Fruit fly (Drosophila melanogaster) whole organism, wandering third instar larva: ENCODE measurements around the gene betaNACtes3.
"Not testable (repeated sequence)": the region's sequence is repeated elsewhere in the genome, so short reads cannot be mapped to it uniquely, and the experiment has no call there.

ENCODE experiments used
- CG32264 ChIP-seq: fragments of 200-800 bp; sonication (Bioruptor generic); optimal IDR thresholded peaks from 2 replicates; lab custom pipeline; 2016; ENCODE audit warnings: missing biosample characterization, missing genetic modification characterization
- CrebA ChIP-seq: fragments of 200-800 bp; sonication (Bioruptor generic); optimal IDR thresholded peaks from 2 replicates; lab custom pipeline; 2016; ENCODE audit warnings: missing biosample characterization, mild to moderate bottlenecking, missing genetic modification characterization, borderline replicate concordance
- GATAd ChIP-seq: sonication (Bioruptor generic); optimal IDR thresholded peaks from 2 replicates; lab custom pipeline; 2016; ENCODE audit warnings: missing biosample characterization, missing genetic modification characterization
- HLH106 ChIP-seq: fragments of 200-800 bp; optimal IDR thresholded peaks from 3 replicates; lab custom pipeline; 2019; ENCODE audit warnings: missing biosample characterization, mild to moderate bottlenecking, missing genetic modification characterization, moderate library complexity
- Hnf4 ChIP-seq: fragments of 200-800 bp; sonication (Bioruptor generic); optimal IDR thresholded peaks from 2 replicates; lab custom pipeline; 2016; ENCODE audit warnings: missing biosample characterization, mild to moderate bottlenecking, missing genetic modification characterization
- Jra ChIP-seq: sonication (Bioruptor generic); optimal IDR thresholded peaks from 2 replicates; lab custom pipeline; 2016; ENCODE audit warnings: missing biosample characterization, missing genetic modification characterization
- Myc ChIP-seq: fragments of >200 bp; optimal IDR thresholded peaks from 2 replicates; lab custom pipeline; 2017
- N ChIP-seq: fragments of >200 bp; optimal IDR thresholded peaks from 2 replicates; lab custom pipeline; 2018; ENCODE audit warnings: missing biosample characterization, missing external identifiers, missing genetic modification characterization
- OdsH ChIP-seq: fragments of 200-800 bp; sonication (Bioruptor generic); optimal IDR thresholded peaks from 2 replicates; lab custom pipeline; 2016; ENCODE audit warnings: missing biosample characterization, mild to moderate bottlenecking, missing genetic modification characterization
- Rel ChIP-seq, 2 experiments: fragments of 200-800 bp; sonication (Bioruptor generic) in 1 of 2; optimal IDR thresholded peaks; 2 replicates in 1 of 2; 3 replicates in 1 of 2; lab custom pipeline; 2016 to 2019; ENCODE audit warnings: mild to moderate bottlenecking in 2 of 2, missing biosample characterization in 2 of 2, missing genetic modification characterization in 2 of 2, moderate library complexity in 1 of 2
- br ChIP-seq: fragments of 200-800 bp; sonication (Bioruptor generic); optimal IDR thresholded peaks from 2 replicates; lab custom pipeline; 2016; ENCODE audit warnings: missing biosample characterization, missing genetic modification characterization
- brk ChIP-seq: fragments of 200-800 bp; sonication (Bioruptor generic); optimal IDR thresholded peaks from 2 replicates; lab custom pipeline; 2016; ENCODE audit warnings: missing biosample characterization, mild to moderate bottlenecking, missing genetic modification characterization
- dmrt93B ChIP-seq: fragments of 200-800 bp; sonication (Bioruptor generic); optimal IDR thresholded peaks from 2 replicates; lab custom pipeline; 2018; ENCODE audit warnings: missing biosample characterization, mild to moderate bottlenecking, missing genetic modification characterization
- ey ChIP-seq: fragments of 200-800 bp; sonication (Bioruptor generic); optimal IDR thresholded peaks from 2 replicates; lab custom pipeline; 2016; ENCODE audit warnings: missing biosample characterization, missing genetic modification characterization
- foxo ChIP-seq, 2 experiments: fragments of 200-800 bp; sonication (Bioruptor generic); optimal IDR thresholded peaks; 2 replicates in 1 of 2; 3 replicates in 1 of 2; lab custom pipeline; 2016 to 2017; ENCODE audit warnings: missing biosample characterization in 2 of 2, missing genetic modification characterization in 2 of 2
- fru ChIP-seq: fragments of 200-800 bp; sonication (Bioruptor generic); optimal IDR thresholded peaks from 3 replicates; lab custom pipeline; 2016; ENCODE audit warnings: missing biosample characterization, mild to moderate bottlenecking, missing genetic modification characterization
- h ChIP-seq: fragments of 200-800 bp; sonication (Bioruptor generic); optimal IDR thresholded peaks from 3 replicates; lab custom pipeline; 2016; ENCODE audit warnings: missing biosample characterization, mild to moderate bottlenecking, missing genetic modification characterization
- psq ChIP-seq: fragments of 200-800 bp; sonication (Bioruptor generic); optimal IDR thresholded peaks from 3 replicates; lab custom pipeline; 2017; ENCODE audit warnings: missing biosample characterization, mild to moderate bottlenecking, missing genetic modification characterization, moderate library complexity
- rgr ChIP-seq: fragments of 200-800 bp; sonication (Bioruptor generic); optimal IDR thresholded peaks from 3 replicates; lab custom pipeline; 2016; ENCODE audit warnings: missing biosample characterization, mild to moderate bottlenecking, missing genetic modification characterization
- sage ChIP-seq: fragments of 200-800 bp; sonication (Bioruptor generic); optimal IDR thresholded peaks from 2 replicates; lab custom pipeline; 2016; ENCODE audit warnings: missing biosample characterization, mild to moderate bottlenecking, missing genetic modification characterization
- woc ChIP-seq: sonication (Bioruptor generic); optimal IDR thresholded peaks from 2 replicates; lab custom pipeline; 2016; ENCODE audit warnings: missing biosample characterization, mild to moderate bottlenecking, missing genetic modification characterization

Gene betaNACtes3

DNA sequence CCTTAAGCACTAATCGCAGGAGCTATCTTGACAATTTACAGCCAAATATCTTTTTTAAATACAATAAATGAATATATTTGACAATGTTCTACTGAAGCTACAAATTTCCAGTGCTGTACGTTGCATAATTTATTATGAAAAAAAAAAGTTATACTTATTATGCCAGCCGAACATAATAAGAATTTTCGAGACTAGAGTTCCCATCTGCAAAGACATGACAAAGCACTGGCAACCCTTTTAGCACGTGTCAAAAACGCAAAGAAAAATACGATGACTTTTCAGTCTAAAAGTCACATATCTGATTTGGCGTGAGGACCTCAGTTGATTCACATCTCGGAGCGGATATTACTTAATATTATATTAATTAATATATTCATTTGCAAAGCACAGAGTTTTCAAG lies at the start of gene betaNACtes3:
Gene betaNACtes3, plus strand, starts transcription at position 301 of the 400 bp plus-strand sequence.
- not testable (repeated sequence) for TF ChIP-seq Jra; Myc (lab: Kevin White, UChicago); fru (GFP tag; lab: Kevin White, UChicago)

DNA sequence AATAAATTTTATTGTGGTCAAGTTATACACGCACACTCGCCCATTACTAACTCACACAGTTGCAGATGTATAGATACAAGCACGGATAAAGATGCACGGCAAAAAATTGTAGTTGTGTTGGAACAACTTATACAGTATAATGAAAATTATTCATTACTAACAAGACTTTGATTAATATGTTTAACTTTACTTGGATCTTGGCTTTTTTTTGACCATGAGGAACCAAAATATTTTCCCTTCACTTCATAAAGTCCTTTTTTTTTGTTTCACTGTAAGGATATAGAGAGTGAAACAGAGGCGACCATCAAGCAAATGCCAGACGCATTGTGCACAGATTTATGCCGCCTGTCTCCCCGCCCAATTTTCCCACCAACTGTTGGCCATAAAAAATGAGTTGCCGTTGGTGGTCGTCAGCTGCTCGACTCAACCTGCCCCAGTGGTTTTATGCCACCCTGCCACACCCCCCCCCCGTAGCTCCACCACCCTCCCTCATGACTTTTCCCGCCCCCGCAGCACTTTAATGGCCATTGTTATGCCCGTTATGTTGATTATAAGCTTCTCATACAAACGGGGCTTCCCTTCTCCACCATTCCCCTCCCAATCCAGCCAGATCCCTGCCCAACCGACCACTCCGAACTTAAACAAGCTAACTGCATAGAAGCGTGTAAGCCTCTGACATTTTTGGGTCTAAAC lies 47.0 kb upstream of the betaNACtes3 start:
- no peak for TF ChIP-seq CG32264 (GFP tag; lab: Kevin White, UChicago)

DNA sequence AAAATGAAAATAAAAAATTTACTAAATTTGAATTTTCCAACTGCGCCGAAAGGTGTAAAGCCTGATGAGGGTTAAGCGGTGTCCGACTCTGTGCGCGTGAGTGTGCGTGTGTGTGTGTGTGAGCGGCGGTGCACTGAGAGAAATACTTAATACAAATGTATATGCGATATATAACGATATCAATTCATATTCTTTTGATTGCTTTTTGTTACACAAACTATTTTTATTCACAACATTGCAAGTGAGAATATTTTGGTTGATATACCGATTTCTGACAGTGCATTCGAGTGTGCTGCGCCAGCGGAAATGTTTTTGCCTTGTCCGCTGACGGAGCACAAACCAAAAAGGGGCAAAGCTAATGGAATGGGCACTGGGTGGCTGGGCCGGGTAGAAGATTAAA lies 46.4 kb upstream of the betaNACtes3 start:
- TF ChIP-seq ey (GFP tag; lab: Kevin White, UChicago) (no peak), CrebA (GFP tag; lab: Kevin White, UChicago) (no peak), OdsH (no peak), fru (GFP tag; lab: Kevin White, UChicago) (peak; percentile 25), woc (GFP tag; lab: Kevin White, UChicago) (no peak), GATAd (no peak), h (peak; percentile 1), N (no peak), foxo (GFP tag; optimal IDR thresholded peaks at IDR 0.05; lab: Kevin White, UChicago) (peak in 1 of 2 experiments; percentile 24), Hnf4 (no peak), Rel (GFP tag; optimal IDR thresholded peaks at IDR 0.05; lab: Kevin White, UChicago) (no peak), Rel (tag; optimal IDR thresholded peaks at IDR 0.05; lab: Kevin White, UChicago) (no peak), HLH106 (tag; lab: Kevin White, UChicago) (peak; percentile 31), dmrt93B (no peak), brk (GFP tag; lab: Kevin White, UChicago) (no peak), br (no peak), rgr (no peak), psq (GFP tag; lab: Kevin White, UChicago) (no peak)

DNA sequence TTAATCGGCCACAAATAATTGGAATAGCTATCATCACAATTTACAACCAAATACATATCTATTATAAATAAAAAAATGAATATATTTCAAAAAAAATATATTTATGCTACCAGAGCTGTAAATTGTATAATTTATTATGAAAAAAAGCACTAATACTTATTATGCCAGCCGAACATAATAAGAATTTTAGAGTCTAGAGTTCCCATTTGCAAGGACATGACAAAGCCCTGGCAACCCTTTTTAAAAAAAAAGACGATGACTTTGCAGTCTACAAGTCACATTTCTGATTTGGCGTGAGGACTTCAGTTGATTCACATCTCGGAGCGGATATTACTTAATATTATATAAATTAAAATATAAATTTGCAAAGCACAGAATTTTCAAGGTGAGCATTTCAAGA lies 1.4 kb downstream of the betaNACtes3 start, which contains the start of gene betaNACtes4:
Gene betaNACtes4, plus strand, starts transcription at position 301 of the 400 bp plus-strand sequence.
- TF ChIP-seq dmrt93B; Jra; sage (GFP tag; lab: Kevin White, UChicago): not testable (repeated sequence)
- TF ChIP-seq, all 38 proteins: peak for 0; not testable (repeated sequence) for 38
